Worm (Caenorhabditis elegans): ENCODE measurements around the gene fipr-27.
"Not testable (repeated sequence)": the region's sequence is repeated elsewhere in the genome, so short reads cannot be mapped to it uniquely, and the experiment has no call there.

The fipr-27 gene

ce11 chrIV:16601599-16601998 lies 29.1 kb upstream of the fipr-27 start:
- TF ChIP-seq die-1 (tag; optimal IDR thresholded peaks at IDR 0.05) (no peak), nhr-179 (tag; optimal IDR thresholded peaks at IDR 0.05) (no peak), zfh-2 (GFP tag; conservative IDR thresholded peaks at IDR 0.05) (peak; percentile 87; the same call in 1 of the 2 replicates), egrh-3 (GFP tag; IDR thresholded peaks at IDR 0.05) (peak; percentile 89), egl-44 (GFP tag; IDR thresholded peaks at IDR 0.05) (no peak)

ce11 chrIV:16602676-16603075 lies 28.0 kb upstream of the fipr-27 start, which contains the start of gene col-137:
TSS of gene col-137 (minus strand) at chrIV:16602776.
- TF ChIP-seq lsy-27 (tag; optimal IDR thresholded peaks at IDR 0.05; ENCODE audit: borderline replicate concordance, insufficient read depth) (no peak), B0019.2 (GFP tag; conservative IDR thresholded peaks at IDR 0.05) (no peak)

DNA sequence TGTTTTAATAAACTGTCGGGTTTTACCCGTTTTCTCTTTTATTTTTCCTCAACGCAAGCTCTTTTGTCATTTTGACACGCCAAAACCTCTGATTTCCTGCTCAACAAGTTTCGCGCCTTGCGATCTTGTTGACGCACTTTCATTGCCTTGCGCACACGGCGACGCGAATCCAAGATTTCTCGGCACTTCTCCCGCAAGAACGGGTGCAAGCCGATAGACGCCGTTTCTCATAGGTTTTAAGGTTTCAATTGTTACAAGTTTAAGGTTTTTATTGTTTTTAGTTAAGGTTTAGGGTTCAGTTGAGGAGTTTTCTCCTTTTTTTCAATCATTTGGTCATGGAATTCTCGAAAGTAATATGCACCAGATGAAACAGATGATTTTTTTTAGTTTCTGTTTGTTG lies 19.9 kb upstream of the fipr-27 start:
- TF ChIP-seq attf-6 (GFP tag; IDR thresholded peaks at IDR 0.05) (peak; percentile 68; the same call in 1 of the 2 replicates), snpc-4 (tag; optimal IDR thresholded peaks at IDR 0.05) (peak in 1 of 4 experiments; percentile 35)
- TF ChIP-seq snpc-4 (GFP tag; optimal IDR thresholded peaks at IDR 0.05) = not testable (repeated sequence)

- TF ChIP-seq attf-6 (GFP tag; IDR thresholded peaks at IDR 0.05) (peak; percentile 59; the same call in 1 of the 2 replicates), hsf-1 (GFP tag; IDR thresholded peaks at IDR 0.05) (peak; percentile 98), Y79H2A.3 (GFP tag; conservative IDR thresholded peaks at IDR 0.05) (0 out of 2 replicates have a peak, but pooled peaks have one; percentile 57)
Observed at ce11 chrIV:16615122-16615521, 15.6 kb upstream of the fipr-27 start.

DNA sequence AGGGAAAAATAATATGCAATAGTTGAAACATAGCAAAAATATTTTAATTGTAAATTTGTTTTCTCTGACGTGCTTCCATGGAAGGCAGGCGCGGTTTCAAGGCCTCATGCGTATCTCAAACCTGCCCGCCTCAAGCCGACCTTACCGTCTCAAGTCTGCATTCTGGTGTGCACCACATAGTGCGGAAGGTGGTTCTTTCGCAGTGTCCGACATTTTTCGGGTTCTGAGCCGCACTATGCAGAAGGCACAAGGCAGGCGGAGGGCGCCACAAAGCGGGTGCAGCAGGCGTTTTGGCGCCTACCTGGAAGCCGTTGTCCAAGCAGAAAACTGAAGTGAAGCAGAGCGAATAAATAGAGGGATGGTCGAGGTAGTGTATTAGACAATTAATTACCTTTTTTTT lies 8.2 kb upstream of the fipr-27 start:
- TF ChIP-seq fkh-3 (tag; optimal IDR thresholded peaks at IDR 0.05) (no peak), Y53G8AR.9 (GFP tag; conservative IDR thresholded peaks at IDR 0.05) (no peak)

ce11 chrIV:16623087-16623486 lies 7.6 kb upstream of the fipr-27 start:
- not testable (repeated sequence) for TF ChIP-seq snpc-4 (GFP tag; optimal IDR thresholded peaks at IDR 0.05)
- TF ChIP-seq snpc-4 (tag; optimal IDR thresholded peaks at IDR 0.05) (peak in 1 of 4 experiments; percentile 44), attf-6 (GFP tag; IDR thresholded peaks at IDR 0.05) (peak; percentile 51)

ce11 chrIV:16625909-16626308 lies 4.8 kb upstream of the fipr-27 start, which contains the start of gene fip-7:
TSS of gene fip-7 (plus strand) at chrIV:16626209.
- not testable (repeated sequence) for TF ChIP-seq let-607 (tag; optimal IDR thresholded peaks at IDR 0.05); ceh-79 (tag; optimal IDR thresholded peaks at IDR 0.05); Y56A3A.18 (GFP tag; IDR thresholded peaks at IDR 0.05)

DNA sequence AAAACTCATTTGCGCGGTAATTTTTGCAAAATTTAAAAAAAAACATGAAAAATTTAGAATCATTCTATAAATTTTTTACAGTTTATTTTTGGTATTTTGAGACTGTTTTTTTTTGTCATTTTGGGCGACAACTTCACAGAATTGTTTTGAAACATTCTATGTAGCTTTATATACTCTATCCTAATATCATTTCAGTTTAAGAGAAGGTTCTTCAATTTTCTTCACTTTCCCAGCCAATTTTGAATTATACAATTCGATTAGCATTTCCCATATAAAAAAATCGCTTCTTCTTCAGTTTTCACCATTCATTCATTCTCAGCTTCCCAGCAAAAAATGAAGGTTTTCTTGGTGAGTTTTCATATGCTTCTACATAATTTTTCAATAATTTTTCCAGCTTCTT lies 3.0 kb upstream of the fipr-27 start, which contains the start of gene fipr-28:
fipr-28 (plus strand) TSS at position 301 of the 400 bp plus-strand sequence.
- TF ChIP-seq Y95B8A.8 (GFP tag; IDR thresholded peaks at IDR 0.05) (no peak), F57A8.1 (GFP tag; optimal IDR thresholded peaks at IDR 0.05) (no peak), nfyb-1 (GFP tag; IDR thresholded peaks at IDR 0.05) (no peak), Y56A3A.18 (GFP tag; IDR thresholded peaks at IDR 0.05) (no peak), Y53F4B.3 (GFP tag; IDR thresholded peaks at IDR 0.05) (no peak), F10E7.11 (tag; optimal IDR thresholded peaks at IDR 0.05) (no peak), dpl-1 (GFP tag; optimal IDR thresholded peaks at IDR 0.05) (no peak), chd-7 (tag; optimal IDR thresholded peaks at IDR 0.05) (no peak), nhr-179 (tag; optimal IDR thresholded peaks at IDR 0.05) (no peak), tbx-9 (tag; optimal IDR thresholded peaks at IDR 0.05; ENCODE audit: borderline replicate concordance) (no peak), cebp-1 (GFP tag; IDR thresholded peaks at IDR 0.05) (no peak), cebp-1 (tag; optimal IDR thresholded peaks at IDR 0.05) (no peak), ets-4 (GFP tag; optimal IDR thresholded peaks at IDR 0.05) (no peak)
